Worm (Caenorhabditis elegans) whole organism, young adult: ENCODE measurements around the gene erh-1.

Experiments used
- D2030.7 ChIP-seq: fragments of 200-800 bp; sonication (Bioruptor generic); IDR thresholded peaks from 2 replicates; pipeline ENCODE4 v1.3.6; 2022; ENCODE audit warnings: missing genetic modification reagents, missing genetic modification characterization, missing compliant biosample characterization
- F10E7.11 ChIP-seq: sonication (generic microtip); optimal IDR thresholded peaks from 2 replicates; lab custom pipeline; 2017; ENCODE audit warnings: mild to moderate bottlenecking, missing genetic modification characterization, moderate library complexity, missing compliant biosample characterization
- F23B12.7 ChIP-seq: sonication (generic microtip); optimal IDR thresholded peaks from 2 replicates; lab custom pipeline; 2017; ENCODE audit warnings: missing genetic modification characterization, mild to moderate bottlenecking, missing compliant biosample characterization, antibody characterized with exemption, moderate library complexity; ENCODE audit not compliant: insufficient read depth
- F55B11.4 ChIP-seq: sonication (generic microtip); optimal IDR thresholded peaks from 2 replicates; lab custom pipeline; 2016; ENCODE audit warnings: missing compliant biosample characterization, missing genetic modification characterization, borderline replicate concordance; ENCODE audit not compliant: insufficient read depth
- F57A8.1 ChIP-seq: fragments of 200-800 bp; sonication (Bioruptor generic); optimal IDR thresholded peaks from 2 replicates; lab custom pipeline; 2018; ENCODE audit warnings: mild to moderate bottlenecking, missing genetic modification characterization, moderate library complexity, missing compliant biosample characterization
- K12H6.12 ChIP-seq: fragments of 200-800 bp; sonication (Bioruptor generic); optimal IDR thresholded peaks from 2 replicates; lab custom pipeline; 2018; ENCODE audit warnings: mild to moderate bottlenecking, missing genetic modification characterization, missing compliant biosample characterization
- Y53G8AR.9 ChIP-seq: fragments of 200-800 bp; sonication (Bioruptor generic); conservative IDR thresholded peaks from 2 replicates; pipeline ENCODE4 v1.3.6; 2022; ENCODE audit warnings: missing genetic modification reagents, missing genetic modification characterization, missing compliant biosample characterization
- Y56A3A.18 ChIP-seq: fragments of 200-800 bp; sonication (Bioruptor generic); IDR thresholded peaks from 2 replicates; pipeline ENCODE4 v1.3.6; 2022; ENCODE audit warnings: missing genetic modification reagents, missing genetic modification characterization, missing compliant biosample characterization
- Y95B8A.8 ChIP-seq: fragments of 200-800 bp; sonication (Bioruptor generic); IDR thresholded peaks from 2 replicates; pipeline ENCODE4 v1.3.6; 2022; ENCODE audit warnings: missing genetic modification reagents, missing genetic modification characterization, missing compliant biosample characterization
- ZK185.1 ChIP-seq: sonication (generic microtip); optimal IDR thresholded peaks from 2 replicates; lab custom pipeline; 2016; ENCODE audit warnings: mild to moderate bottlenecking, missing genetic modification characterization, missing compliant biosample characterization; ENCODE audit not compliant: poor library complexity, severe bottlenecking
- ama-1 ChIP-seq, 3 experiments: fragments of 150-350 bp in 1 of 3; sonication (generic microtip) in 2 of 3; optimal IDR thresholded peaks; 2 replicates each; lab custom pipeline; 2014 to 2018; ENCODE audit warnings: missing biosample characterization in 2 of 3, missing genetic modification characterization in 2 of 3, missing genetic modification reagents in 2 of 3
- aptf-3 ChIP-seq: fragments of 200-800 bp; sonication (Bioruptor generic); IDR thresholded peaks from 2 replicates; pipeline ENCODE4 v1.3.6; 2022; ENCODE audit warnings: missing genetic modification characterization, missing compliant biosample characterization
- atf-7 ChIP-seq: sonication (generic microtip); optimal IDR thresholded peaks from 2 replicates; lab custom pipeline; 2017; ENCODE audit warnings: mild to moderate bottlenecking, missing genetic modification characterization, missing compliant biosample characterization
- athp-1 ChIP-seq: sonication (generic microtip); optimal IDR thresholded peaks from 2 replicates; lab custom pipeline; 2017; ENCODE audit warnings: mild to moderate bottlenecking, missing genetic modification characterization, missing compliant biosample characterization
- bed-2 ChIP-seq: fragments of 200-800 bp; sonication (Bioruptor generic); IDR thresholded peaks from 2 replicates; pipeline ENCODE4 v1.3.6; 2022; ENCODE audit warnings: missing genetic modification reagents, missing genetic modification characterization, missing compliant biosample characterization
- ccch-3 ChIP-seq: fragments of 200-800 bp; sonication (Bioruptor generic); optimal IDR thresholded peaks from 2 replicates; lab custom pipeline; 2018; ENCODE audit warnings: mild to moderate bottlenecking, missing genetic modification characterization, missing compliant biosample characterization
- cebp-2 ChIP-seq: fragments of 200-800 bp; sonication (Bioruptor generic); IDR thresholded peaks from 2 replicates; pipeline ENCODE4 v1.3.6; 2022; ENCODE audit warnings: missing genetic modification characterization, missing compliant biosample characterization
- ceh-27 ChIP-seq: fragments of 200-800 bp; sonication (Bioruptor generic); optimal IDR thresholded peaks from 2 replicates; lab custom pipeline; 2018; ENCODE audit warnings: mild to moderate bottlenecking, missing genetic modification characterization, moderate library complexity, missing compliant biosample characterization
- ceh-58 ChIP-seq: fragments of 200-800 bp; sonication (Bioruptor generic); IDR thresholded peaks from 2 replicates; pipeline ENCODE4 v1.3.6; 2022; ENCODE audit warnings: missing genetic modification characterization, missing compliant biosample characterization
- chd-7 ChIP-seq: sonication (generic microtip); optimal IDR thresholded peaks from 2 replicates; lab custom pipeline; 2016; ENCODE audit warnings: mild to moderate bottlenecking, missing genetic modification characterization, moderate library complexity, missing compliant biosample characterization
- die-1 ChIP-seq: sonication (generic microtip); optimal IDR thresholded peaks from 2 replicates; lab custom pipeline; 2016; ENCODE audit warnings: missing genotype, mild to moderate bottlenecking, missing genetic modification characterization, missing compliant biosample characterization
- dox-1 ChIP-seq: fragments of 200-800 bp; sonication (Bioruptor generic); IDR thresholded peaks from 2 replicates; pipeline ENCODE4 v1.3.6; 2022; ENCODE audit warnings: missing genetic modification reagents, missing genetic modification characterization, missing compliant biosample characterization
- egl-18 ChIP-seq: fragments of 200-800 bp; sonication (Bioruptor generic); IDR thresholded peaks from 2 replicates; pipeline ENCODE4 v1.3.6; 2022; ENCODE audit warnings: missing genetic modification reagents, missing genetic modification characterization, missing compliant biosample characterization
- egl-44 ChIP-seq: fragments of 200-800 bp; sonication (Bioruptor generic); IDR thresholded peaks from 2 replicates; pipeline ENCODE4 v1.3.6; 2022; ENCODE audit warnings: missing genetic modification reagents, missing genetic modification characterization, missing compliant biosample characterization
- ekl-4 ChIP-seq: fragments of 200-800 bp; sonication (Bioruptor generic); IDR thresholded peaks from 2 replicates; pipeline ENCODE4 v1.3.6; 2022; ENCODE audit warnings: missing genetic modification reagents, missing genetic modification characterization, missing compliant biosample characterization
- fkh-3 ChIP-seq: sonication (generic microtip); optimal IDR thresholded peaks from 2 replicates; lab custom pipeline; 2016; ENCODE audit warnings: mild to moderate bottlenecking, missing genetic modification characterization, missing compliant biosample characterization
- gei-17 ChIP-seq: fragments of 200-800 bp; sonication (Bioruptor generic); optimal IDR thresholded peaks from 2 replicates; lab custom pipeline; 2018; ENCODE audit warnings: mild to moderate bottlenecking, missing genetic modification characterization, missing compliant biosample characterization
- him-1 ChIP-seq: sonication (generic microtip); optimal IDR thresholded peaks from 2 replicates; lab custom pipeline; 2016; ENCODE audit warnings: missing genotype, missing genetic modification reagents, missing genetic modification characterization, missing compliant biosample characterization
- hmg-20 ChIP-seq: fragments of 200-800 bp; sonication (Bioruptor generic); IDR thresholded peaks from 2 replicates; pipeline ENCODE4 v1.3.6; 2022; ENCODE audit warnings: missing genetic modification reagents, missing genetic modification characterization, missing compliant biosample characterization
- hrde-1 ChIP-seq: sonication (generic microtip); optimal IDR thresholded peaks from 2 replicates; lab custom pipeline; 2016; ENCODE audit warnings: missing genetic modification characterization, mild to moderate bottlenecking, missing compliant biosample characterization, moderate library complexity, missing genotype, missing genetic modification reagents, borderline replicate concordance
- lin-26 ChIP-seq: fragments of 200-800 bp; sonication (Bioruptor generic); IDR thresholded peaks from 2 replicates; pipeline ENCODE4 v1.3.6; 2022; ENCODE audit warnings: missing genetic modification reagents, missing genetic modification characterization, missing compliant biosample characterization
- lin-54 ChIP-seq: fragments of 200-800 bp; sonication (Bioruptor generic); optimal IDR thresholded peaks from 2 replicates; lab custom pipeline; 2018; ENCODE audit warnings: mild to moderate bottlenecking, missing genetic modification characterization, missing compliant biosample characterization
- lir-1 ChIP-seq: fragments of 200-800 bp; sonication (Bioruptor generic); conservative IDR thresholded peaks from 2 replicates; pipeline ENCODE4 v1.3.6; 2022; ENCODE audit warnings: missing genetic modification reagents, missing genetic modification characterization, missing compliant biosample characterization
- nfyb-1 ChIP-seq: fragments of 200-800 bp; sonication (Bioruptor generic); IDR thresholded peaks from 2 replicates; pipeline ENCODE4 v1.3.6; 2022; ENCODE audit warnings: missing genetic modification reagents, missing genetic modification characterization, missing compliant biosample characterization
- nhr-120 ChIP-seq: fragments of 200-800 bp; sonication (Bioruptor generic); IDR thresholded peaks from 2 replicates; pipeline ENCODE4 v1.3.6; 2022; ENCODE audit warnings: missing genetic modification characterization, missing compliant biosample characterization
- nhr-27 ChIP-seq: fragments of 200-800 bp; sonication (Bioruptor generic); optimal IDR thresholded peaks from 2 replicates; lab custom pipeline; 2018; ENCODE audit warnings: mild to moderate bottlenecking, missing genetic modification characterization, moderate library complexity, missing compliant biosample characterization
- nhr-90 ChIP-seq: sonication (generic microtip); optimal IDR thresholded peaks from 2 replicates; lab custom pipeline; 2016; ENCODE audit warnings: missing genotype, mild to moderate bottlenecking, missing genetic modification characterization, missing compliant biosample characterization
- pbrm-1 ChIP-seq: fragments of 200-800 bp; sonication (Bioruptor generic); IDR thresholded peaks from 2 replicates; pipeline ENCODE4 v1.3.6; 2022; ENCODE audit warnings: missing genetic modification reagents, missing genetic modification characterization, missing compliant biosample characterization
- rec-8 ChIP-seq, 2 experiments: sonication (generic microtip); optimal IDR thresholded peaks; 2 replicates each; lab custom pipeline; 2016; ENCODE audit warnings: mild to moderate bottlenecking in 2 of 2, missing genetic modification characterization in 2 of 2, missing genetic modification reagents in 2 of 2, missing genotype in 2 of 2, missing biosample characterization in 1 of 2, missing compliant biosample characterization in 1 of 2, moderate library complexity in 1 of 2
- rpc-1 ChIP-seq, 2 experiments: fragments of 150-350 bp in 1 of 2; sonication (generic microtip) in 1 of 2; optimal IDR thresholded peaks; 2 replicates each; lab custom pipeline; 2014 to 2018; ENCODE audit warnings: missing biosample characterization in 1 of 2, missing genetic modification characterization in 1 of 2, missing genetic modification reagents in 1 of 2, missing genotype in 1 of 2
- snpc-1.1 ChIP-seq: sonication (generic microtip); optimal IDR thresholded peaks from 2 replicates; lab custom pipeline; 2017; ENCODE audit warnings: missing genetic modification characterization, mild to moderate bottlenecking, missing compliant biosample characterization, antibody characterized with exemption, moderate library complexity, missing genotype, missing genetic modification reagents; ENCODE audit not compliant: insufficient read depth
- somi-1 ChIP-seq: fragments of 200-800 bp; sonication (Bioruptor generic); optimal IDR thresholded peaks from 2 replicates; lab custom pipeline; 2018; ENCODE audit warnings: mild to moderate bottlenecking, missing genetic modification characterization, missing compliant biosample characterization
- sptf-2 ChIP-seq: fragments of 200-800 bp; sonication (Bioruptor generic); optimal IDR thresholded peaks from 2 replicates; lab custom pipeline; 2018; ENCODE audit warnings: mild to moderate bottlenecking, missing genetic modification characterization, missing compliant biosample characterization
- unc-62 ChIP-seq: fragments of 150-350 bp; optimal IDR thresholded peaks from 2 replicates; lab custom pipeline; 2014; ENCODE audit warnings: missing biosample characterization, missing genetic modification reagents, missing genetic modification characterization
- xnd-1 ChIP-seq: sonication (generic microtip); optimal IDR thresholded peaks from 2 replicates; lab custom pipeline; 2016; ENCODE audit warnings: missing genotype, missing genetic modification reagents, missing genetic modification characterization, missing compliant biosample characterization
- ztf-26 ChIP-seq: sonication (generic microtip); optimal IDR thresholded peaks from 2 replicates; lab custom pipeline; 2017; ENCODE audit warnings: missing genetic modification characterization, missing compliant biosample characterization
- ztf-28 ChIP-seq: fragments of 200-800 bp; sonication (Bioruptor generic); IDR thresholded peaks from 2 replicates; pipeline ENCODE4 v1.3.6; 2022; ENCODE audit warnings: missing genetic modification reagents, missing genetic modification characterization, missing compliant biosample characterization
- ztf-6 ChIP-seq: fragments of 200-800 bp; sonication (Bioruptor generic); IDR thresholded peaks from 2 replicates; pipeline ENCODE4 v1.3.6; 2022; ENCODE audit warnings: missing genetic modification reagents, missing genetic modification characterization, missing compliant biosample characterization

Gene erh-1

ce11 chrV:10536808-10537207 is 42.1 kb downstream of the erh-1 start (continued):
- TF ChIP-seq ama-1 (optimal IDR thresholded peaks at IDR 0.05; lab: Kevin White, UChicago), result no peak
- TF ChIP-seq ama-1 (GFP tag; optimal IDR thresholded peaks at IDR 0.05; lab: Kevin White, UChicago), result no peak
- TF ChIP-seq somi-1 (GFP tag; lab: Kevin White, UChicago), result peak; percentile 78
- 0 out of 2 replicates have a peak, but pooled peaks have one; percentile 45 for TF ChIP-seq ztf-6
- TF ChIP-seq D2030.7, result no peak
- TF ChIP-seq ztf-26 (tag; lab: Kevin White, UChicago), result peak; percentile 49
- TF ChIP-seq hmg-20 (GFP tag; lab: Robert Waterston, UW), result peak; percentile 86; the same call in 1 of the 2 replicates
- TF ChIP-seq dox-1 (GFP tag; lab: Robert Waterston, UW), result peak; percentile 86
- TF ChIP-seq F55B11.4 (tag; lab: Kevin White, UChicago), result no peak
- no peak for TF ChIP-seq nhr-27
- no peak for TF ChIP-seq cebp-2 (GFP tag; lab: Robert Waterston, UW)
- TF ChIP-seq gei-17, result no peak
- TF ChIP-seq ZK185.1 (tag; lab: Kevin White, UChicago), result peak; percentile 88
- no peak for TF ChIP-seq nhr-90
- TF ChIP-seq lin-54 (GFP tag; lab: Kevin White, UChicago), result peak; percentile 94
- TF ChIP-seq die-1 (tag; lab: Kevin White, UChicago), result no peak
- TF ChIP-seq aptf-3 (GFP tag; lab: Robert Waterston, UW), result no peak
- peak; percentile 23 for TF ChIP-seq athp-1 (tag; lab: Kevin White, UChicago)
- no peak for TF ChIP-seq F57A8.1
- TF ChIP-seq rpc-1 (optimal IDR thresholded peaks at IDR 0.05; lab: Kevin White, UChicago), result no peak
- TF ChIP-seq rpc-1 (tag; optimal IDR thresholded peaks at IDR 0.05; lab: Kevin White, UChicago), result no peak
- no peak for TF ChIP-seq nhr-120
- TF ChIP-seq lir-1 (GFP tag; lab: Robert Waterston, UW), result no peak
- no peak for TF ChIP-seq unc-62 (GFP tag; lab: Kevin White, UChicago)
- peak; percentile 92 for TF ChIP-seq K12H6.12 (tag; lab: Kevin White, UChicago)
- no peak for TF ChIP-seq ztf-28 (GFP tag; lab: Robert Waterston, UW)
- TF ChIP-seq atf-7, result peak; percentile 61
- peak; percentile 79 for TF ChIP-seq ekl-4 (GFP tag; lab: Robert Waterston, UW)
- TF ChIP-seq ceh-58 (GFP tag; lab: Robert Waterston, UW), result no peak
- TF ChIP-seq pbrm-1 (GFP tag; lab: Robert Waterston, UW), result peak; percentile 88
- TF ChIP-seq sptf-2 (GFP tag; lab: Kevin White, UChicago), result no peak
- no peak for TF ChIP-seq ccch-3
- TF ChIP-seq egl-44 (GFP tag; lab: Robert Waterston, UW), result no peak
- TF ChIP-seq rec-8 (tag; optimal IDR thresholded peaks at IDR 0.05; lab: Kevin White, UChicago), result no peak
- TF ChIP-seq lin-26 (GFP tag; lab: Robert Waterston, UW), result peak; percentile 47; the same call in 1 of the 2 replicates
- TF ChIP-seq F23B12.7 (tag; lab: Kevin White, UChicago), result peak; percentile 51
- peak; percentile 82 for TF ChIP-seq nfyb-1 (GFP tag; lab: Robert Waterston, UW)
- TF ChIP-seq Y56A3A.18 (GFP tag; lab: Robert Waterston, UW), result no peak
- TF ChIP-seq bed-2, result no peak
- TF ChIP-seq F10E7.11 (tag; lab: Kevin White, UChicago), result no peak
- TF ChIP-seq Y53G8AR.9 (GFP tag; lab: Robert Waterston, UW), result peak; percentile 81
- no peak for TF ChIP-seq xnd-1 (tag; lab: Kevin White, UChicago)
- TF ChIP-seq snpc-1.1, result no peak
- no peak for TF ChIP-seq him-1 (tag; lab: Kevin White, UChicago)
- TF ChIP-seq fkh-3, result no peak
- TF ChIP-seq hrde-1, result no peak
- peak; percentile 48 for TF ChIP-seq chd-7 (tag; lab: Kevin White, UChicago)
- TF ChIP-seq egl-18 (GFP tag; lab: Robert Waterston, UW), result no peak
- peak; percentile 88 for TF ChIP-seq ceh-27
- no peak for TF ChIP-seq Y95B8A.8 (GFP tag; lab: Robert Waterston, UW)
